Worm (Caenorhabditis elegans): ENCODE data around the gene srt-54.
A peak's percentile ranks its signal among the peaks of the same experiment; 100 is the strongest.
"Not testable (repeated sequence)": the region's sequence is repeated elsewhere in the genome, so short reads cannot be mapped to it uniquely, and the experiment has no call there.

Gene srt-54

DNA sequence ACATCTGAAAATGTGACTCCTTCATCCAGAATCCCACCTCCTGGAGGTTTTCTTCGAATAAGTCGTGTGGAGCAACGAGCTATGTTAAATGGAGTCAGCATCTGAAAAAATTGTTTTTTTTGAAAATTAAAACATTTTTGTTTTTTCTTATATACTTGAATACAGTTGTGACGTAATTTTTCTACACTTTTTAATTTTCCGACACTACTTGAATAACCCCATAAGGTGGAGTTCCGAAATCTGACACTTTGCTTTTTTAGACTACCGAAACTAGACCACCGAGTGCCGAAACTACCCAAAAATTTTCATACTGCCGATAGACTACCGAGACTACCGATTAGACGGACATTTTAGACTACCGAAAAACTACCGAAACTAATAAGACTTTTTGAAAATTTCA is 25.6 kb upstream of the srt-54 start, which contains the start of gene mcat-1:
TSS of gene mcat-1 (minus strand) at position 101 of the 400 bp plus-strand sequence.
- TF ChIP-seq elt-1 (tag; optimal IDR thresholded peaks at IDR 0.05), result no peak
- no peak for TF ChIP-seq nhr-25 (tag; optimal IDR thresholded peaks at IDR 0.05)
- no peak for TF ChIP-seq skn-1 (tag; optimal IDR thresholded peaks at IDR 0.05)
- no peak for TF ChIP-seq lsy-12 (tag; optimal IDR thresholded peaks at IDR 0.05)

DNA sequence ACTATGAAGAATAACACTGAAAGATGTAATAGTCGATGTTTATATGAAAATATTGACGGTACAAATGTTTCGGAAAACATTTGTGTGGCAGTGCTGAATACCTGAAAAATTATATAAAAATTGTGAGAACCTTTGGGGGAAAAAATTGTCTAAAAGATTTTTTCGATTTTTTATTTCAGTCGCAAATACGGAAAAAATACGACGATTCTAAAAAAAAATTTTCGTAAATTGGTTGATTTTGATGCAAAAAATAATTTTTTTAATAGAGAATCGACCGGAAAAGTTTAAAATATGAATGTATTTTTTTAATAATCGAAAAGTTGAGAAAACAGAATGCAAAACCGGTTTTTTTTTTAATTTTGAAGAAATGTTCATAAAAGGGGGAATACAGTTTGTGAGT is 21.8 kb upstream of the srt-54 start, which contains the start of gene C50D2.7:
TSS of gene C50D2.7 (minus strand) at position 101 of the 400 bp plus-strand sequence.
- no peak for TF ChIP-seq nhr-43 (tag; optimal IDR thresholded peaks at IDR 0.05; ENCODE audit: poor library complexity, severe bottlenecking)
- TF ChIP-seq mdl-1 (tag; optimal IDR thresholded peaks at IDR 0.05), result no peak
- no peak for TF ChIP-seq nhr-77 (tag; optimal IDR thresholded peaks at IDR 0.05)
- no peak for TF ChIP-seq unc-39 (tag; optimal IDR thresholded peaks at IDR 0.05)
- TF ChIP-seq jun-1 (tag; optimal IDR thresholded peaks at IDR 0.05), result no peak
- no peak for TF ChIP-seq unc-62 (GFP tag; optimal IDR thresholded peaks at IDR 0.05)
- no peak for TF ChIP-seq nhr-12 (tag; optimal IDR thresholded peaks at IDR 0.05)
- no peak for TF ChIP-seq pqm-1 (tag; optimal IDR thresholded peaks at IDR 0.05)
- no peak for TF ChIP-seq nhr-67 (tag; optimal IDR thresholded peaks at IDR 0.05)
- TF ChIP-seq eor-1 (tag; optimal IDR thresholded peaks at IDR 0.05), result no peak
- no peak for TF ChIP-seq nhr-23 (tag; optimal IDR thresholded peaks at IDR 0.05)
- TF ChIP-seq ztf-4 (tag; optimal IDR thresholded peaks at IDR 0.05), result no peak
- no peak for TF ChIP-seq nhr-237 (tag; optimal IDR thresholded peaks at IDR 0.05)
- no peak for TF ChIP-seq nhr-76 (tag; optimal IDR thresholded peaks at IDR 0.05)
- TF ChIP-seq sea-2 (GFP tag; optimal IDR thresholded peaks at IDR 0.05), result no peak
- TF ChIP-seq ceh-9 (tag; optimal IDR thresholded peaks at IDR 0.05), result no peak
- no peak for TF ChIP-seq elt-2 (tag; optimal IDR thresholded peaks at IDR 0.05)
- TF ChIP-seq zag-1 (tag; optimal IDR thresholded peaks at IDR 0.05), result no peak
- no peak for TF ChIP-seq fkh-10 (GFP tag; optimal IDR thresholded peaks at IDR 0.05)
- TF ChIP-seq skn-1 (tag; optimal IDR thresholded peaks at IDR 0.05), result no peak

DNA sequence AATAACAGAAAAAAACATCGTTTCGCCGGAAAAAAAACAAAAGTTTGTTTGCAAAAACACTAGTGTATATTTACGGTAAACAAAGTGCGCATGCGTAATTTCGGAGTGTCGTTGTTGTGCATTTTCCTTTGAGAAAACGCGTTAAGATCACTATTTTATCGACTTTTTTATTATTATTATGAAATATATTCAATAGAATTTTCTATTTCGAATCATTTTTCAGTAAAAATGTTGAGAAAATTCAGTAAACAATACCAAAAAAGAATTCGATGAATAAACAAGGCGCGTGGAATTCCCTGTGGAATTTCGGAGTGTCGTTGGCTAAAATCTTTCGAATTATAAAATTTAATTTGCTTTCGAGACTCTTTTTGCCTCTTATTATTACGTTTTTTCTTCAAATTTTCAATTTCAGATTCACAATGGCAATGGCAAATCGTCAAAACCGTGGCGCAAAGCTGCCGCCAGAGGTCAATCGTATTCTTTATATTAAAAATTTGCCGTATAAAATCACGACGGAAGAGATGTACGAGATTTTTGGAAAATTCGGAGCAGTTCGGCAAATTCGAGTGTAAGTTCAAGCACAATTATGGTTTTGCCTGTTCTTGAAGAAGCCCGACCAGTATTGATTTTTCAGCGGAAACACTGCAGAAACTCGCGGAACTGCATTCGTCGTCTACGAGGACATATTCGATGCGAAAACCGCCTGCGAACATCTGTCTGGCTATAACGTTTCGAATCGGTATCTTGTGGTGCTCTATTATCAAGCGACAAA is 18.8 kb upstream of the srt-54 start, which contains the start of the genes luc-7L3 and sftb-6:
TSS of gene luc-7L3 (minus strand) at position 36 of the 772 bp plus-strand sequence.
TSS of gene sftb-6 (plus strand) at position 413 of the 772 bp plus-strand sequence.
- peak; percentile 30 for TF ChIP-seq elt-2 (tag; optimal IDR thresholded peaks at IDR 0.05)
- peak; percentile 70 for TF ChIP-seq hmg-11 (tag; optimal IDR thresholded peaks at IDR 0.05)
- TF ChIP-seq skn-1 (tag; optimal IDR thresholded peaks at IDR 0.05), result peak; percentile 37
- TF ChIP-seq ama-1 (optimal IDR thresholded peaks at IDR 0.05), result no peak
- TF ChIP-seq R02D3.7 (tag; optimal IDR thresholded peaks at IDR 0.05), result peak; percentile 95
- peak; percentile 28 for TF ChIP-seq snpc-4 (tag; optimal IDR thresholded peaks at IDR 0.05)
- TF ChIP-seq lin-15B (tag; optimal IDR thresholded peaks at IDR 0.05), result peak; percentile 73
- peak; percentile 66 for TF ChIP-seq pha-4 (tag; optimal IDR thresholded peaks at IDR 0.05)
- TF ChIP-seq nhr-237 (tag; optimal IDR thresholded peaks at IDR 0.05), result no peak
- peak; percentile 43 for TF ChIP-seq nfya-1 (tag; optimal IDR thresholded peaks at IDR 0.05; ENCODE audit: insufficient read depth)
- peak; percentile 45 for TF ChIP-seq nhr-23 (tag; optimal IDR thresholded peaks at IDR 0.05)

DNA sequence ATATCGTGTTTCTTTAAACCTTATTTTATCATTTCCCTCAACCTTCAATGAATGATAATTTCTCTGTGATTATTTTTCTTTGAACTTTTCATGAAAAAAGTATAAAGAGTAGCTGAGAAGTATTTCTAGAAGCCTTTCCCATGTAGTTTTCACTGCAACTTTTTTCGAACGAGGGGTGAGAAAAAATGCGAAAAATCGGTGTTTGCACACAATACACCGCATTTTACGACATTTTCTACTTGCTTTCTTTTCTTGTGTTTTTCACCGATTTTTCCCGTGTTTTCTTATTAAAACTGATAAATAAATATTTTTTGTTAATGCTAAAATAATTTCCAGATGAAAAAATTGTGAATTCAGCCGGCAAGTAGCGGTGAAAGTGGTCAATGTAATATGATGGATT is 18.1 kb upstream of the srt-54 start, which contains the start of gene C50D2.10:
TSS of gene C50D2.10 (plus strand) at position 245 of the 400 bp plus-strand sequence.
- TF ChIP-seq nhr-237, snpc-4, ztf-4 (tag; optimal IDR thresholded peaks at IDR 0.05): not testable (repeated sequence)

DNA sequence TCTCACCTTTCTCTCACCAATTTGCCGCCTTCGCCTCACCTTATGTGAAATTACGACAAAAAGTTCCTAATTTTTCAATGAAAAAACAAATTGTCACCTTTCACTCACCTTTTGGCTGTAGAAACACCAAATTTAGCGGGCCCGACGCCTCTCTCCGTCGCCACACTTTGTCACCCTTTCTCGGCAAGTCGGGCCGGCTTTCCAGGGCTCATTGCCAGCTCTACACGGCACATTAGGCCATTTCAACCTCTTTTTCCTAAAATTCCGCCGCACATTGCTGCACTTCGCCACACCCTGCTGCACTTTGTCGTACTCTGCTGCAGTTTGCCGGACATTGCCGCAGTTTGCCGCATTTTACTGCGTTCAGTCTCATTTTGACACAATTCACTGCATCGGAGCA is 15.8 kb upstream of the srt-54 start:
- TF ChIP-seq nhr-12 (tag; optimal IDR thresholded peaks at IDR 0.05), result no peak
- TF ChIP-seq nhr-23 (tag; optimal IDR thresholded peaks at IDR 0.05), result no peak

DNA sequence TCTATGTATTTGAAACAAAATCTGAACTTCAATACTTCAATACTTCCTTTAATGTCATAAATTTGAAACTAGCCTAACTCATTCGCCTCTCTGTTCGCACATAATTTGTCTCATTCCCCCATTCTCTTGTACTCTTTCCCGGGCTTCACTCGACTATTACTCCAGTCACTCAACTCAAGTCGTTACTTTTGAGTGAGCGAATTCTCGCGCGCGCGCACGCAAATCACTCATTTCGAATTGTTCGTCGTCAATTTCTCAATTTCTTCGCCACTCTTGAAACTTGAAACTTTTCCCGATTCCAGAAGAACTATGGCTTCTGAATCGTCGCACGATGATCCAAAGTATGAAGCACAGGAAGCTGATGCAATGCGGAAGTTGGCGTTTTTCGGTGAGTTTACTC is 12.8 kb upstream of the srt-54 start, which contains the start of gene col-68:
TSS of gene col-68 (plus strand) at position 301 of the 400 bp plus-strand sequence.
- TF ChIP-seq tbx-2 (tag; optimal IDR thresholded peaks at IDR 0.05) (no peak), unc-62 (GFP tag; optimal IDR thresholded peaks at IDR 0.05) (no peak), nhr-237 (tag; optimal IDR thresholded peaks at IDR 0.05) (no peak), fkh-2 (tag; optimal IDR thresholded peaks at IDR 0.05) (no peak), elt-2 (tag; optimal IDR thresholded peaks at IDR 0.05) (no peak), fos-1 (tag; optimal IDR thresholded peaks at IDR 0.05) (no peak), egl-27 (tag; optimal IDR thresholded peaks at IDR 0.05) (no peak), nhr-77 (tag; optimal IDR thresholded peaks at IDR 0.05) (no peak), nhr-76 (tag; optimal IDR thresholded peaks at IDR 0.05) (no peak), elt-1 (tag; optimal IDR thresholded peaks at IDR 0.05) (no peak), skn-1 (tag; optimal IDR thresholded peaks at IDR 0.05) (no peak), nhr-23 (tag; optimal IDR thresholded peaks at IDR 0.05) (no peak)
